Worm (Caenorhabditis elegans) whole organism, L2 larva: ENCODE data around the gene nlp-14.

Experiments
- C34F6.9 ChIP-seq: fragments of 150-350 bp; optimal IDR thresholded peaks from 2 replicates; lab custom pipeline; 2014; ENCODE audit warnings: missing biosample characterization, missing genetic modification characterization
- F13H6.1 ChIP-seq: sonication (generic microtip); optimal IDR thresholded peaks from 2 replicates; lab custom pipeline; 2016; ENCODE audit warnings: missing genetic modification characterization, missing compliant biosample characterization
- R02D3.7 ChIP-seq: fragments of 150-350 bp; optimal IDR thresholded peaks from 2 replicates; lab custom pipeline; 2014; ENCODE audit warnings: missing biosample characterization, missing genetic modification characterization
- Y55F3AM.14 ChIP-seq: fragments of 200-800 bp; sonication (Bioruptor generic); optimal IDR thresholded peaks from 2 replicates; lab custom pipeline; 2018; ENCODE audit warnings: mild to moderate bottlenecking, missing genetic modification characterization, missing compliant biosample characterization
- ZK546.5 ChIP-seq: sonication (generic microtip); optimal IDR thresholded peaks from 2 replicates; lab custom pipeline; 2017; ENCODE audit warnings: missing biosample characterization, missing genetic modification characterization
- ama-1 ChIP-seq: fragments of 150-350 bp; optimal IDR thresholded peaks from 2 replicates; lab custom pipeline; 2018; ENCODE audit warnings: inconsistent platforms
- blmp-1 ChIP-seq: sonication (generic microtip); optimal IDR thresholded peaks from 2 replicates; lab custom pipeline; 2017; ENCODE audit warnings: missing genetic modification characterization, mild to moderate bottlenecking, missing compliant biosample characterization, antibody characterized with exemption, moderate library complexity; ENCODE audit not compliant: insufficient read depth
- ceh-16 ChIP-seq: fragments of 150-350 bp; optimal IDR thresholded peaks from 2 replicates; lab custom pipeline; 2014; ENCODE audit warnings: missing biosample characterization, missing genetic modification characterization
- ceh-82 ChIP-seq: fragments of 150-350 bp; optimal IDR thresholded peaks from 2 replicates; lab custom pipeline; 2014; ENCODE audit warnings: missing biosample characterization, missing genetic modification characterization
- crh-2 ChIP-seq: sonication (generic microtip); optimal IDR thresholded peaks from 2 replicates; lab custom pipeline; 2017; ENCODE audit warnings: missing biosample characterization, missing genetic modification characterization
- dmd-4 ChIP-seq: sonication (generic microtip); optimal IDR thresholded peaks from 2 replicates; lab custom pipeline; 2017; ENCODE audit warnings: missing biosample characterization, missing genetic modification characterization
- egl-27 ChIP-seq: sonication (generic microtip); optimal IDR thresholded peaks from 3 replicates; lab custom pipeline; 2017; ENCODE audit warnings: missing biosample characterization, missing genetic modification reagents, missing genetic modification characterization
- elt-1 ChIP-seq: fragments of 150-350 bp; optimal IDR thresholded peaks from 2 replicates; lab custom pipeline; 2014; ENCODE audit warnings: missing biosample characterization, missing genetic modification characterization
- elt-3 ChIP-seq: sonication (generic microtip); optimal IDR thresholded peaks from 2 replicates; lab custom pipeline; 2017; ENCODE audit warnings: missing biosample characterization, missing genetic modification characterization
- fos-1 ChIP-seq: fragments of 150-350 bp; optimal IDR thresholded peaks from 2 replicates; lab custom pipeline; 2014; ENCODE audit warnings: missing biosample characterization, missing genetic modification characterization
- gmeb-1 ChIP-seq: fragments of 150-350 bp; optimal IDR thresholded peaks from 2 replicates; lab custom pipeline; 2014; ENCODE audit warnings: missing biosample characterization, missing genetic modification characterization
- lin-11 ChIP-seq: fragments of 150-350 bp; sonication (generic microtip); optimal IDR thresholded peaks from 2 replicates; lab custom pipeline; 2014; ENCODE audit warnings: missing biosample characterization, missing genetic modification characterization, inconsistent platforms, mixed read lengths
- lin-13 ChIP-seq: fragments of 150-350 bp; optimal IDR thresholded peaks from 2 replicates; lab custom pipeline; 2014; ENCODE audit warnings: missing biosample characterization, missing genetic modification reagents, missing genetic modification characterization
- lin-39 ChIP-seq: fragments of 150-350 bp; optimal IDR thresholded peaks from 2 replicates; lab custom pipeline; 2014; ENCODE audit warnings: missing biosample characterization, missing genetic modification reagents, missing genetic modification characterization
- lsy-2 ChIP-seq, 2 experiments: fragments of 150-350 bp in 1 of 2; sonication (generic microtip) in 1 of 2; optimal IDR thresholded peaks; 2 replicates each; lab custom pipeline; 2014 to 2017; ENCODE audit warnings: missing biosample characterization in 2 of 2, missing genetic modification characterization in 2 of 2
- mab-5 ChIP-seq: fragments of 150-350 bp; optimal IDR thresholded peaks from 2 replicates; lab custom pipeline; 2014; ENCODE audit warnings: missing biosample characterization, missing genetic modification characterization
- mbf-1 ChIP-seq: sonication (generic microtip); optimal IDR thresholded peaks from 2 replicates; lab custom pipeline; 2017; ENCODE audit warnings: missing biosample characterization, missing genetic modification characterization
- nhr-10 ChIP-seq: sonication (generic microtip); optimal IDR thresholded peaks from 2 replicates; lab custom pipeline; 2017; ENCODE audit warnings: missing biosample characterization, missing genetic modification characterization
- nhr-11 ChIP-seq: fragments of 150-350 bp; optimal IDR thresholded peaks from 2 replicates; lab custom pipeline; 2014; ENCODE audit warnings: missing biosample characterization, missing genetic modification characterization
- nhr-12 ChIP-seq: fragments of 150-350 bp; optimal IDR thresholded peaks from 2 replicates; lab custom pipeline; 2014; ENCODE audit warnings: missing biosample characterization, missing genetic modification characterization
- nhr-129 ChIP-seq: fragments of 150-350 bp; optimal IDR thresholded peaks from 2 replicates; lab custom pipeline; 2014; ENCODE audit warnings: missing biosample characterization, missing genetic modification characterization
- nhr-21 ChIP-seq: fragments of 150-350 bp; optimal IDR thresholded peaks from 2 replicates; lab custom pipeline; 2014; ENCODE audit warnings: missing biosample characterization, missing genetic modification characterization
- nhr-23 ChIP-seq: fragments of 150-350 bp; optimal IDR thresholded peaks from 2 replicates; lab custom pipeline; 2014; ENCODE audit warnings: missing biosample characterization, missing genetic modification reagents, missing genetic modification characterization
- nhr-237 ChIP-seq: fragments of 150-350 bp; optimal IDR thresholded peaks from 2 replicates; lab custom pipeline; 2014; ENCODE audit warnings: missing biosample characterization, missing genetic modification characterization
- nhr-25 ChIP-seq: fragments of 150-350 bp; sonication (generic microtip); optimal IDR thresholded peaks from 3 replicates; lab custom pipeline; 2014; ENCODE audit warnings: missing biosample characterization, missing genetic modification characterization
- nhr-77 ChIP-seq: fragments of 150-350 bp; optimal IDR thresholded peaks from 2 replicates; lab custom pipeline; 2014; ENCODE audit warnings: missing biosample characterization, missing genetic modification characterization
- peb-1 ChIP-seq: fragments of 150-350 bp; optimal IDR thresholded peaks from 2 replicates; lab custom pipeline; 2014; ENCODE audit warnings: missing biosample characterization, missing genetic modification characterization
- sem-4 ChIP-seq: fragments of 150-350 bp; optimal IDR thresholded peaks from 2 replicates; lab custom pipeline; 2014; ENCODE audit warnings: missing biosample characterization, missing genetic modification reagents, missing genetic modification characterization
- skn-1 ChIP-seq: sonication (generic microtip); optimal IDR thresholded peaks from 2 replicates; lab custom pipeline; 2017; ENCODE audit warnings: missing biosample characterization, missing genetic modification characterization
- sma-3 ChIP-seq: sonication (generic microtip); optimal IDR thresholded peaks from 2 replicates; lab custom pipeline; 2016; ENCODE audit warnings: missing genetic modification reagents, missing genetic modification characterization, missing compliant biosample characterization
- sma-9 ChIP-seq, 2 experiments: fragments of 150-350 bp in 1 of 2; sonication (generic microtip) in 1 of 2; optimal IDR thresholded peaks; 2 replicates each; lab custom pipeline; 2014 to 2016; ENCODE audit warnings: missing genetic modification characterization in 2 of 2, mild to moderate bottlenecking in 1 of 2, missing biosample characterization in 1 of 2, missing compliant biosample characterization in 1 of 2, missing genetic modification reagents in 1 of 2, moderate library complexity in 1 of 2
- unc-39 ChIP-seq: fragments of 150-350 bp; optimal IDR thresholded peaks from 2 replicates; lab custom pipeline; 2014; ENCODE audit warnings: missing biosample characterization, missing genetic modification characterization
- unc-55 ChIP-seq: fragments of 150-350 bp; sonication (generic microtip); optimal IDR thresholded peaks from 3 replicates; lab custom pipeline; 2014; ENCODE audit warnings: missing biosample characterization, missing genetic modification reagents, missing genetic modification characterization
- zag-1 ChIP-seq: fragments of 150-350 bp; optimal IDR thresholded peaks from 2 replicates; lab custom pipeline; 2014; ENCODE audit warnings: missing biosample characterization, missing genetic modification characterization
- ztf-1 ChIP-seq: fragments of 200-800 bp; sonication (Bioruptor generic); conservative IDR thresholded peaks from 2 replicates; pipeline ENCODE4 v1.3.6; 2022; ENCODE audit warnings: missing genetic modification characterization, missing compliant biosample characterization
- ztf-4 ChIP-seq: fragments of 150-350 bp; optimal IDR thresholded peaks from 2 replicates; lab custom pipeline; 2014; ENCODE audit warnings: missing biosample characterization, missing genetic modification characterization

The nlp-14 gene

DNA sequence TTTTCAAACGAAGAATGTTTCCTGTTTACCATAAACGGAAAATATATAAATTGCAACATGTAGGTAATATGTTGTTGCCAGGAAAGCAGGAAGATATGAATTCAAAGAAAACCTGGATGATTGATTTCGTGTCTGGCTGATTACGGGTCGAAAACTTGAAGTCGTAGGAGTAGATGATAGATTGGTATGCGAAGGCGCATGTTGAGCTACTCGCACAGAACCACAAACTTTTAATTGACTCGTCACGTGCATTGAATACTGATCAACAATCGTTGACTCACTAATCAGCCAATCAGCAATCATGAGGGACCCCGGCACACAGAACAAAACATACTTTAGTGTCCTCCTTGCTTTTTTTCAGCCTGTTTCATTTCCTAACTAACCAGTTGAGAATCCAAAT is 2.0 kb upstream of the nlp-14 start:
- TF ChIP-seq ZK546.5 (tag; lab: Kevin White, UChicago), result no peak
- TF ChIP-seq elt-3, result no peak
- TF ChIP-seq ama-1, result no peak
- TF ChIP-seq lin-13 (GFP tag; lab: Kevin White, UChicago), result no peak
- TF ChIP-seq peb-1 (tag; lab: Kevin White, UChicago), result no peak
- no peak for TF ChIP-seq nhr-12 (tag; lab: Kevin White, UChicago)
- TF ChIP-seq, all 48 proteins: peak for 0

DNA sequence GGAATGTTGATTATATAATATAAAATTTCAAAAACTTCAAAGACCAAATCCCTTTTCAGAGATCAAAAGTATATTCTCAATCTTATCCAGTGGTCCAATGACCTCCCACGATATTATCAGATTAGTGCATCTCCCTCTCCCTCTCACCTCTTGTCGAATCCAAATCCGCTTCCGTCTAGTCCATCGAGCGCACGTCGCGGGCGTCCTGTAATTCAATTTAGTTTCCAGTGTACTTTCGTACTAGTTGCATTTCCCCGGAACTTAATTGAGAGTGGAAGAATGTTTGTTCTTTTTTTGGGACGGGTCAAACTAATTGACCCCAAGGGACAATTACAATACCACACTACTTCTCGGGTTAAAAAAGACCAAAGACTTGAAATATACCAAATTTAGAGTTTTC is 431 bp downstream of the nlp-14 start:
- TF ChIP-seq ZK546.5 (tag; lab: Kevin White, UChicago), result no peak
- no peak for TF ChIP-seq crh-2
- TF ChIP-seq sem-4, result peak; percentile 63
- TF ChIP-seq sma-9 (GFP tag; optimal IDR thresholded peaks at IDR 0.05; lab: Kevin White, UChicago), result peak; percentile 35
- no peak for TF ChIP-seq sma-9 (tag; optimal IDR thresholded peaks at IDR 0.05; lab: Kevin White, UChicago)
- TF ChIP-seq lsy-2 (tag; optimal IDR thresholded peaks at IDR 0.05; lab: Kevin White, UChicago), result peak in 1 of 2 experiments; percentile 8
- TF ChIP-seq, all 48 proteins: peak for 3

DNA sequence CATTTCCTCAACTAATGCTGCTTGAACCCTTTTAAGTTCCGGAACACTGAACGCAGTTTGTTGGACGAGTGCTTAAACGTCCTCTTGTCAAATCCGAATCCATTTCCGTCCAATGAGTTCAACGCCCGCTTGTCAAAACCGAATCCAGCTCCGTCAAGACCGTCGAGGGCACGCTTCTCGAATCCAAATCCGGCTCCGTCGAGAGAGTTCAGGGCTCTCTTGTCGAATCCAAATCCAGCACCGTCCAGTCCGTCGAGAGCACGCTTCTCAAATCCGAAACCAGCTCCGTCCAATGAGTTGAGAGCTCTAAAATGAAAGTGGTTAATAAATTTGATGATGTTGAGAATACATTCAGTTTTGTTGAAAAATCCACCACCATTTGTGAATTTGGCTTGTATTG is 1.5 kb downstream of the nlp-14 start:
- TF ChIP-seq nhr-12 (tag; lab: Kevin White, UChicago) (no peak), nhr-11 (no peak), ztf-1 (GFP tag; lab: Robert Waterston, UW) (no peak), nhr-21 (tag; lab: Kevin White, UChicago) (no peak), nhr-23 (tag; lab: Kevin White, UChicago) (no peak), mbf-1 (tag; lab: Kevin White, UChicago) (no peak), sma-3 (GFP tag; lab: Kevin White, UChicago) (no peak), egl-27 (tag; lab: Kevin White, UChicago) (no peak), lin-13 (GFP tag; lab: Kevin White, UChicago) (no peak), nhr-10 (no peak), mab-5 (tag; lab: Kevin White, UChicago) (no peak), elt-3 (no peak), skn-1 (no peak)

DNA sequence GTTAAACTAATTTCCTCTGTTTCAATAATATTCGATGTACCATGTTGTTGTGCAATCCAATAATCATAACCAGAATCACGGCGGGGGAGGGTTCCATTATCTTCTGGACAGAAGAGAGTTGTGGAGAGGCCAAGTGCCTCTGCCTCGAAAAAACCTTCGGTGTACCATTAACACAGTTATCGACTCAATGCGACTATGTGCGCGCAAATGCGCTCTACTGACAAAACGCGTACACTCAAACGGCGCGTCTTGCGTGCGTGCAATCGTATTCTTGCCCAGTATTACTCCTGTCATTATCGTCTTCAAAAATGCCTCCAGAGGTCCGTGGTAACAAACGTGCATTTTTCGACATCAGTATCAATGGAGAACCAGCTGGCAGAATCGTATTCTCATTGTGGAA is 8.1 kb downstream of the nlp-14 start, which contains the start of gene cyn-8:
TSS of gene cyn-8 (plus strand) at position 217 of the 400 bp plus-strand sequence.
- no peak for TF ChIP-seq elt-3
- TF ChIP-seq ceh-16, result no peak
- no peak for TF ChIP-seq nhr-77 (tag; lab: Kevin White, UChicago)
- TF ChIP-seq sma-9 (GFP tag; optimal IDR thresholded peaks at IDR 0.05; lab: Kevin White, UChicago), result no peak
- TF ChIP-seq sma-9 (tag; optimal IDR thresholded peaks at IDR 0.05; lab: Kevin White, UChicago), result no peak
- TF ChIP-seq blmp-1 (tag; lab: Kevin White, UChicago), result no peak
- TF ChIP-seq lsy-2 (tag; optimal IDR thresholded peaks at IDR 0.05; lab: Kevin White, UChicago), result no peak
- TF ChIP-seq nhr-25, result no peak
- TF ChIP-seq C34F6.9 (tag; lab: Kevin White, UChicago), result peak; percentile 39
- peak; percentile 33 for TF ChIP-seq lin-11 (tag; lab: Kevin White, UChicago)
- TF ChIP-seq unc-39 (tag; lab: Kevin White, UChicago), result no peak
- TF ChIP-seq peb-1 (tag; lab: Kevin White, UChicago), result no peak
- no peak for TF ChIP-seq fos-1
- TF ChIP-seq nhr-237 (tag; lab: Kevin White, UChicago), result no peak
- no peak for TF ChIP-seq nhr-12 (tag; lab: Kevin White, UChicago)
- TF ChIP-seq nhr-23 (tag; lab: Kevin White, UChicago), result no peak
- TF ChIP-seq elt-1 (tag; lab: Kevin White, UChicago), result no peak
- no peak for TF ChIP-seq F13H6.1 (tag; lab: Kevin White, UChicago)
- TF ChIP-seq zag-1 (tag; lab: Kevin White, UChicago), result no peak
- TF ChIP-seq Y55F3AM.14, result no peak
- no peak for TF ChIP-seq ztf-4 (tag; lab: Kevin White, UChicago)
- TF ChIP-seq unc-55 (GFP tag; lab: Kevin White, UChicago), result peak; percentile 55
- TF ChIP-seq ztf-1 (GFP tag; lab: Robert Waterston, UW), result no peak
- TF ChIP-seq ceh-82 (tag; lab: Kevin White, UChicago), result no peak
- no peak for TF ChIP-seq gmeb-1 (tag; lab: Kevin White, UChicago)
- no peak for TF ChIP-seq ZK546.5 (tag; lab: Kevin White, UChicago)
- no peak for TF ChIP-seq R02D3.7 (tag; lab: Kevin White, UChicago)
- no peak for TF ChIP-seq dmd-4 (tag; lab: Kevin White, UChicago)
- TF ChIP-seq nhr-21 (tag; lab: Kevin White, UChicago), result no peak
- TF ChIP-seq nhr-129 (tag; lab: Kevin White, UChicago), result peak; percentile 75
- peak; percentile 18 for TF ChIP-seq crh-2
- no peak for TF ChIP-seq lin-39 (tag; lab: Kevin White, UChicago)
